Fruit fly (Drosophila melanogaster): Measurements from ENCODE around the gene Cpr65Ax1.
A peak's percentile ranks its signal among the peaks of the same experiment; 100 is the strongest.
"Not testable (repeated sequence)": the region's sequence is repeated elsewhere in the genome, so short reads cannot be mapped to it uniquely, and the experiment has no call there.

Gene Cpr65Ax1

dm6 chr3L:6158530-6158929 lies 10.7 kb upstream of the Cpr65Ax1 start, which contains the start of gene Cpr65Ay:
Gene Cpr65Ay (minus strand): TSS chr3L:6158630.
- TF ChIP-seq usp (GFP tag; optimal IDR thresholded peaks at IDR 0.05) (no peak), psq (optimal IDR thresholded peaks at IDR 0.05) (no peak), Dll (optimal IDR thresholded peaks at IDR 0.05) (no peak), CG8478 (optimal IDR thresholded peaks at IDR 0.05) (no peak), pan (optimal IDR thresholded peaks at IDR 0.05) (no peak), EcR (GFP tag; optimal IDR thresholded peaks at IDR 0.05) (no peak)

- no peak for TF ChIP-seq CG8478 (optimal IDR thresholded peaks at IDR 0.05)
- no peak for TF ChIP-seq EcR (GFP tag; optimal IDR thresholded peaks at IDR 0.05)
- no peak for TF ChIP-seq usp (GFP tag; optimal IDR thresholded peaks at IDR 0.05)
- TF ChIP-seq pan (optimal IDR thresholded peaks at IDR 0.05), result no peak
These were observed 9.7 kb upstream of the Cpr65Ax1 start, which contains the start of gene CG13297 for dm6 chr3L:6157327-6158032. Gene CG13297 (minus strand): TSS chr3L:6157377.

dm6 chr3L:6154951-6155394 lies 7.2 kb upstream of the Cpr65Ax1 start:
- TF ChIP-seq EcR (GFP tag; optimal IDR thresholded peaks at IDR 0.05) (no peak), CG8478 (optimal IDR thresholded peaks at IDR 0.05) (no peak), psq (optimal IDR thresholded peaks at IDR 0.05) (no peak), usp (GFP tag; optimal IDR thresholded peaks at IDR 0.05) (no peak), Dll (optimal IDR thresholded peaks at IDR 0.05) (no peak), pan (optimal IDR thresholded peaks at IDR 0.05) (no peak)

- TF ChIP-seq Dll (optimal IDR thresholded peaks at IDR 0.05) (no peak), psq (optimal IDR thresholded peaks at IDR 0.05) (no peak), pan (optimal IDR thresholded peaks at IDR 0.05) (no peak), EcR (GFP tag; optimal IDR thresholded peaks at IDR 0.05) (no peak), CG8478 (optimal IDR thresholded peaks at IDR 0.05) (no peak), usp (GFP tag; optimal IDR thresholded peaks at IDR 0.05) (no peak)
These were observed 4.7 kb upstream of the Cpr65Ax1 start, which contains the start of gene Acp65Aa for dm6 chr3L:6152531-6152930. Gene Acp65Aa (minus strand): TSS chr3L:6152745.

dm6 chr3L:6150757-6151354 lies 3.1 kb upstream of the Cpr65Ax1 start, which contains the start of the genes Cpr65Ax2 and Lcp65Aa:
Gene Cpr65Ax2 (minus strand): TSS chr3L:6150857.
Gene Lcp65Aa (plus strand): TSS chr3L:6151304.
- not testable (repeated sequence) for TF ChIP-seq Dll, psq, CG8478 (optimal IDR thresholded peaks at IDR 0.05)

- not testable (repeated sequence) for TF ChIP-seq usp (GFP tag; optimal IDR thresholded peaks at IDR 0.05); CG8478 (optimal IDR thresholded peaks at IDR 0.05); Dll (optimal IDR thresholded peaks at IDR 0.05)
These were observed 1.5 kb upstream of the Cpr65Ax1 start, which contains the start of gene Lcp65Ab1 for dm6 chr3L:6149248-6149647. Gene Lcp65Ab1 (plus strand): TSS chr3L:6149548.

- not testable (repeated sequence) for TF ChIP-seq Dll (optimal IDR thresholded peaks at IDR 0.05); CG8478 (optimal IDR thresholded peaks at IDR 0.05); usp (GFP tag; optimal IDR thresholded peaks at IDR 0.05)
These were observed 1.4 kb downstream of the Cpr65Ax1 start, which contains the start of gene Lcp65Ab2 for dm6 chr3L:6146374-6146773. Gene Lcp65Ab2 (plus strand): TSS chr3L:6146674.

dm6 chr3L:6144769-6145220 lies 3.0 kb downstream of the Cpr65Ax1 start, which contains the start of gene Lcp65Ac:
Gene Lcp65Ac (plus strand): TSS chr3L:6144819.
- no peak for TF ChIP-seq psq (optimal IDR thresholded peaks at IDR 0.05)
- no peak for TF ChIP-seq usp (GFP tag; optimal IDR thresholded peaks at IDR 0.05)
- TF ChIP-seq EcR (GFP tag; optimal IDR thresholded peaks at IDR 0.05), result no peak
- no peak for TF ChIP-seq CG8478 (optimal IDR thresholded peaks at IDR 0.05)
- no peak for TF ChIP-seq pan (optimal IDR thresholded peaks at IDR 0.05)
- no peak for TF ChIP-seq Dll (optimal IDR thresholded peaks at IDR 0.05)

- TF ChIP-seq Dll (optimal IDR thresholded peaks at IDR 0.05), result peak; percentile 37
- no peak for TF ChIP-seq usp (GFP tag; optimal IDR thresholded peaks at IDR 0.05)
- TF ChIP-seq EcR (GFP tag; optimal IDR thresholded peaks at IDR 0.05), result no peak
- TF ChIP-seq CG8478 (optimal IDR thresholded peaks at IDR 0.05), result no peak
- no peak for TF ChIP-seq psq (optimal IDR thresholded peaks at IDR 0.05)
- no peak for TF ChIP-seq pan (optimal IDR thresholded peaks at IDR 0.05)
These were observed 4.5 kb downstream of the Cpr65Ax1 start, which contains the start of gene Lcp65Ad for dm6 chr3L:6143188-6143755. Gene Lcp65Ad (plus strand): TSS chr3L:6143395.

- TF ChIP-seq psq (optimal IDR thresholded peaks at IDR 0.05) (no peak), usp (GFP tag; optimal IDR thresholded peaks at IDR 0.05) (no peak), Dll (optimal IDR thresholded peaks at IDR 0.05) (no peak), CG8478 (optimal IDR thresholded peaks at IDR 0.05) (no peak), EcR (GFP tag; optimal IDR thresholded peaks at IDR 0.05) (no peak), pan (optimal IDR thresholded peaks at IDR 0.05) (no peak)
These were observed 5.5 kb downstream of the Cpr65Ax1 start, which contains the start of gene Cpr65Aw for dm6 chr3L:6142313-6142712. Gene Cpr65Aw (minus strand): TSS chr3L:6142413.

- TF ChIP-seq EcR (GFP tag; optimal IDR thresholded peaks at IDR 0.05), result no peak
- TF ChIP-seq Dll (optimal IDR thresholded peaks at IDR 0.05), result no peak
- no peak for TF ChIP-seq pan (optimal IDR thresholded peaks at IDR 0.05)
These were observed 6.2 kb downstream of the Cpr65Ax1 start for dm6 chr3L:6141538-6141937.
